Worm (Caenorhabditis elegans): Measurements from ENCODE around the gene F32D8.3.

- no peak for TF ChIP-seq egl-27 (tag; optimal IDR thresholded peaks at IDR 0.05)
- TF ChIP-seq gei-8 (GFP tag; optimal IDR thresholded peaks at IDR 0.05): no peak
- TF ChIP-seq unc-62 (GFP tag; optimal IDR thresholded peaks at IDR 0.05 in 1 of 2): no peak
- no peak for TF ChIP-seq unc-62 (tag; optimal IDR thresholded peaks at IDR 0.05)
- TF ChIP-seq nhr-11 (tag; optimal IDR thresholded peaks at IDR 0.05): no peak
- no peak for TF ChIP-seq spr-3 (GFP tag; optimal IDR thresholded peaks at IDR 0.05)
Observed at ce11 chrV:10936681-10937080, 50.0 kb downstream of the F32D8.3 start, which contains the start of gene F17C11.12.
